Worm (Caenorhabditis elegans) whole organism, L1 larva: ENCODE results near the gene T16A1.2.

ENCODE experiments used
- F16B12.6 ChIP-seq: fragments of 150-350 bp; optimal IDR thresholded peaks from 2 replicates; lab custom pipeline; 2014; ENCODE audit warnings: missing biosample characterization, missing genetic modification characterization
- aha-1 ChIP-seq: fragments of 150-350 bp; optimal IDR thresholded peaks from 2 replicates; lab custom pipeline; 2014; ENCODE audit warnings: missing biosample characterization, missing genetic modification characterization
- alr-1 ChIP-seq: fragments of 200-800 bp; sonication (Bioruptor generic); optimal IDR thresholded peaks from 2 replicates; lab custom pipeline; 2018; ENCODE audit warnings: borderline replicate concordance, mild to moderate bottlenecking, missing genetic modification characterization, missing compliant biosample characterization
- aly-2 ChIP-seq: fragments of 150-350 bp; optimal IDR thresholded peaks from 2 replicates; lab custom pipeline; 2014; ENCODE audit warnings: missing biosample characterization, missing genetic modification characterization
- ama-1 ChIP-seq: fragments of 150-350 bp; optimal IDR thresholded peaks from 2 replicates; lab custom pipeline; 2014
- ceh-82 ChIP-seq, 3 experiments: fragments of 150-350 bp in 1 of 3; sonication (generic microtip) in 2 of 3; optimal IDR thresholded peaks; 2 replicates each; lab custom pipeline; 2014 to 2017; ENCODE audit warnings: missing biosample characterization in 3 of 3, missing genetic modification characterization in 3 of 3
- ces-1 ChIP-seq: fragments of 150-350 bp; optimal IDR thresholded peaks from 2 replicates; lab custom pipeline; 2014; ENCODE audit warnings: missing biosample characterization, missing genetic modification reagents, missing genetic modification characterization
- efl-1 ChIP-seq, 4 experiments: fragments of 150-350 bp; optimal IDR thresholded peaks in 3 of 4; peaks in 1 of 4; 1 replicate in 1 of 4; 2 replicates in 3 of 4; lab custom pipeline; 2014; ENCODE audit warnings: missing biosample characterization in 2 of 4, missing genetic modification characterization in 2 of 4, missing genetic modification reagents in 2 of 4
- elt-2 ChIP-seq: sonication (generic microtip); optimal IDR thresholded peaks from 2 replicates; lab custom pipeline; 2016; ENCODE audit warnings: missing genetic modification characterization, mild to moderate bottlenecking, inconsistent platforms, missing compliant biosample characterization, missing genetic modification reagents
- elt-3 ChIP-seq, 6 experiments: fragments of 150-350 bp in 1 of 6; sonication (generic microtip); optimal IDR thresholded peaks; 2 replicates each; lab custom pipeline; 2017 to 2018; ENCODE audit warnings: missing biosample characterization in 6 of 6, missing genetic modification characterization in 6 of 6, inconsistent platforms in 1 of 6
- ets-5 ChIP-seq: fragments of 200-800 bp; sonication (Bioruptor generic); IDR thresholded peaks from 2 replicates; pipeline ENCODE4 v1.3.6; 2022; ENCODE audit warnings: missing genetic modification characterization, missing compliant biosample characterization
- fkh-10 ChIP-seq: sonication (generic microtip); optimal IDR thresholded peaks from 2 replicates; lab custom pipeline; 2017; ENCODE audit warnings: missing biosample characterization, missing genetic modification reagents, missing genetic modification characterization
- fkh-8 ChIP-seq: sonication (generic microtip); optimal IDR thresholded peaks from 2 replicates; lab custom pipeline; 2016; ENCODE audit warnings: mild to moderate bottlenecking, missing genetic modification characterization, missing compliant biosample characterization
- fos-1 ChIP-seq: fragments of 150-350 bp; optimal IDR thresholded peaks from 2 replicates; lab custom pipeline; 2014; ENCODE audit warnings: missing biosample characterization, missing genetic modification characterization
- grh-1 ChIP-seq: fragments of 200-800 bp; sonication (Bioruptor generic); IDR thresholded peaks from 2 replicates; pipeline ENCODE4 v1.3.6; 2022; ENCODE audit warnings: missing genetic modification reagents, missing genetic modification characterization, missing compliant biosample characterization
- lin-13 ChIP-seq: fragments of 150-350 bp; optimal IDR thresholded peaks from 2 replicates; lab custom pipeline; 2014; ENCODE audit warnings: missing biosample characterization, missing genetic modification reagents, missing genetic modification characterization
- lin-35 ChIP-seq, 2 experiments: fragments of 150-350 bp; optimal IDR thresholded peaks; 2 replicates each; lab custom pipeline; 2014; ENCODE audit warnings: missing biosample characterization in 2 of 2, missing genetic modification characterization in 2 of 2, missing genetic modification reagents in 2 of 2
- lir-3 ChIP-seq: sonication (generic microtip); optimal IDR thresholded peaks from 2 replicates; lab custom pipeline; 2016; ENCODE audit warnings: mild to moderate bottlenecking, missing genetic modification characterization, moderate library complexity, missing compliant biosample characterization; ENCODE audit not compliant: poor library complexity
- nhr-11 ChIP-seq: fragments of 150-350 bp; optimal IDR thresholded peaks from 2 replicates; lab custom pipeline; 2014; ENCODE audit warnings: missing biosample characterization, missing genetic modification characterization
- nhr-12 ChIP-seq: sonication (generic microtip); optimal IDR thresholded peaks from 2 replicates; lab custom pipeline; 2017; ENCODE audit warnings: missing biosample characterization, missing genetic modification characterization
- nhr-19 ChIP-seq: fragments of 200-800 bp; sonication (Bioruptor generic); conservative IDR thresholded peaks from 2 replicates; pipeline ENCODE4 v1.3.6; 2022; ENCODE audit warnings: missing genetic modification characterization, missing compliant biosample characterization
- nhr-237 ChIP-seq: fragments of 150-350 bp; optimal IDR thresholded peaks from 2 replicates; lab custom pipeline; 2014; ENCODE audit warnings: missing biosample characterization, missing genetic modification characterization
- nhr-47 ChIP-seq: sonication (generic microtip); optimal IDR thresholded peaks from 2 replicates; lab custom pipeline; 2016; ENCODE audit warnings: mild to moderate bottlenecking, missing genetic modification characterization, moderate library complexity, missing compliant biosample characterization
- nhr-71 ChIP-seq: sonication (generic microtip); optimal IDR thresholded peaks from 2 replicates; lab custom pipeline; 2016; ENCODE audit warnings: mild to moderate bottlenecking, missing genetic modification characterization, moderate library complexity, missing compliant biosample characterization
- nhr-76 ChIP-seq: sonication (generic microtip); optimal IDR thresholded peaks from 2 replicates; lab custom pipeline; 2017; ENCODE audit warnings: missing biosample characterization, missing genetic modification characterization
- nhr-84 ChIP-seq: sonication (generic microtip); optimal IDR thresholded peaks from 2 replicates; lab custom pipeline; 2017; ENCODE audit warnings: missing biosample characterization, missing genetic modification characterization
- nhr-90 ChIP-seq: sonication (generic microtip); optimal IDR thresholded peaks from 2 replicates; lab custom pipeline; 2016; ENCODE audit warnings: mild to moderate bottlenecking, missing genetic modification characterization, missing compliant biosample characterization; ENCODE audit not compliant: poor library complexity
- pqm-1 ChIP-seq: sonication (generic microtip); optimal IDR thresholded peaks from 3 replicates; lab custom pipeline; 2017; ENCODE audit warnings: missing biosample characterization, missing genetic modification characterization
- rnt-1 ChIP-seq: sonication (generic microtip); optimal IDR thresholded peaks from 2 replicates; lab custom pipeline; 2016; ENCODE audit warnings: mild to moderate bottlenecking, missing genetic modification characterization, moderate library complexity, missing compliant biosample characterization
- snu-23 ChIP-seq: sonication (generic microtip); optimal IDR thresholded peaks from 2 replicates; lab custom pipeline; 2016; ENCODE audit warnings: missing genetic modification characterization, missing compliant biosample characterization
- sox-4 ChIP-seq: sonication (generic microtip); optimal IDR thresholded peaks from 2 replicates; lab custom pipeline; 2016; ENCODE audit warnings: missing genetic modification characterization, missing compliant biosample characterization
- sptf-1 ChIP-seq: fragments of 150-350 bp; optimal IDR thresholded peaks from 2 replicates; lab custom pipeline; 2014; ENCODE audit warnings: missing biosample characterization, missing genetic modification characterization
- sup-37 ChIP-seq: fragments of 200-800 bp; sonication (Bioruptor generic); optimal IDR thresholded peaks from 2 replicates; lab custom pipeline; 2018; ENCODE audit warnings: mild to moderate bottlenecking, missing genetic modification characterization, missing compliant biosample characterization
- swsn-7 ChIP-seq: sonication (generic microtip); optimal IDR thresholded peaks from 2 replicates; lab custom pipeline; 2016; ENCODE audit warnings: missing genetic modification characterization, missing compliant biosample characterization
- tlp-1 ChIP-seq: fragments of 150-350 bp; optimal IDR thresholded peaks from 2 replicates; lab custom pipeline; 2014; ENCODE audit warnings: missing biosample characterization, missing genetic modification characterization
- unc-130 ChIP-seq: fragments of 150-350 bp; optimal IDR thresholded peaks from 2 replicates; lab custom pipeline; 2017; ENCODE audit warnings: missing biosample characterization, missing genetic modification characterization, inconsistent platforms
- unc-62 ChIP-seq: fragments of 150-350 bp; optimal IDR thresholded peaks from 2 replicates; lab custom pipeline; 2014; ENCODE audit warnings: missing biosample characterization, missing genetic modification reagents, missing genetic modification characterization
- unc-86 ChIP-seq: sonication (generic microtip); optimal IDR thresholded peaks from 2 replicates; lab custom pipeline; 2016; ENCODE audit warnings: missing genetic modification characterization, missing compliant biosample characterization
- vab-15 ChIP-seq: sonication (generic microtip); optimal IDR thresholded peaks from 2 replicates; lab custom pipeline; 2017; ENCODE audit warnings: missing genotype, mild to moderate bottlenecking, missing genetic modification characterization, missing compliant biosample characterization
- xbp-1 ChIP-seq: sonication (generic microtip); optimal IDR thresholded peaks from 2 replicates; lab custom pipeline; 2016; ENCODE audit warnings: missing genetic modification characterization, missing compliant biosample characterization
- zag-1 ChIP-seq: fragments of 150-350 bp; optimal IDR thresholded peaks from 2 replicates; lab custom pipeline; 2014; ENCODE audit warnings: missing biosample characterization, missing genetic modification characterization
- zip-4 ChIP-seq: fragments of 200-800 bp; sonication (Bioruptor generic); optimal IDR thresholded peaks from 2 replicates; lab custom pipeline; 2018; ENCODE audit warnings: mild to moderate bottlenecking, missing genetic modification characterization, moderate library complexity, missing compliant biosample characterization

T16A1.2 gene

ce11 chrII:2116794-2117193 is 21.4 kb downstream of the T16A1.2 start, which contains the start of gene srh-195:
srh-195 (minus strand) TSS chrII:2116894.
- TF ChIP-seq rnt-1, result no peak
- no peak for TF ChIP-seq unc-86
- TF ChIP-seq aha-1 (tag; lab: Kevin White, UChicago), result no peak
- TF ChIP-seq lin-13 (GFP tag; lab: Kevin White, UChicago), result no peak
- TF ChIP-seq F16B12.6 (tag; lab: Kevin White, UChicago), result no peak
- no peak for TF ChIP-seq unc-130
- no peak for TF ChIP-seq alr-1 (tag; lab: Kevin White, UChicago)
- TF ChIP-seq pqm-1 (tag; lab: Kevin White, UChicago), result no peak
- no peak for TF ChIP-seq elt-3 (tag; optimal IDR thresholded peaks at IDR 0.05; lab: Kevin White, UChicago)
- TF ChIP-seq fkh-10 (GFP tag; lab: Kevin White, UChicago), result no peak
- TF ChIP-seq nhr-11 (tag; lab: Kevin White, UChicago), result no peak
- no peak for TF ChIP-seq ces-1 (GFP tag; lab: Kevin White, UChicago)
- TF ChIP-seq nhr-76, result no peak
- no peak for TF ChIP-seq unc-62
- no peak for TF ChIP-seq nhr-237 (tag; lab: Kevin White, UChicago)
- no peak for TF ChIP-seq nhr-84 (tag; lab: Kevin White, UChicago)
- TF ChIP-seq, all 84 proteins: peak for 0

DNA sequence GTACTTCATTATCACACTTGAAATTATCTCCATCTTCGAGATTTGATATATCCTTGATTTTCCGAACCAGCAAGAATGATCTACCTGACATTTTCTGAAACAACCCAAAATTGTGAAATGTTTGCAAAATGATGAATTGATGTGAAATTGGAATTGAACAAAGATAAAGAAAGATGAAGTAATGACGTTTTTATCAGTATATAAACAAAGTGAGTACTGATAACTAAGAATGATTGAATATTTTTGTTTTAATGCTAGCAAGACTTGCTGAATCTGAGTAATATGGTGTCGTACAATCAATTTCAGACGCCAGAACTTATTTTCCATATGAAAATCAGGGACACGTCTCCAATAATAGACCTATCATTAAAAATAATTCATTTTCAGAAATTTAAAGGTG is 26.7 kb downstream of the T16A1.2 start, which contains the start of gene math-37:
math-37 (minus strand) TSS at position 101 of the 400 bp plus-strand sequence.
- TF ChIP-seq elt-2 (tag; lab: Kevin White, UChicago), result peak; percentile 32
- no peak for TF ChIP-seq nhr-12 (tag; lab: Kevin White, UChicago)
- no peak for TF ChIP-seq nhr-90
- TF ChIP-seq efl-1 (optimal IDR thresholded peaks at IDR 0.05; lab: Kevin White, UChicago), result no peak
- TF ChIP-seq efl-1 (GFP tag; optimal IDR thresholded peaks at IDR 0.05 in 1 of 2; lab: Kevin White, UChicago), result peak in 1 of 2 experiments; percentile 42
- no peak for TF ChIP-seq sox-4 (tag; lab: Kevin White, UChicago)
- no peak for TF ChIP-seq lin-35 (GFP tag; optimal IDR thresholded peaks at IDR 0.05; lab: Kevin White, UChicago)
- TF ChIP-seq nhr-19, result no peak
- TF ChIP-seq zag-1 (tag; lab: Kevin White, UChicago), result no peak
- no peak for TF ChIP-seq rnt-1
- no peak for TF ChIP-seq tlp-1 (tag; lab: Kevin White, UChicago)
- no peak for TF ChIP-seq aly-2 (tag; lab: Kevin White, UChicago)
- no peak for TF ChIP-seq fkh-10 (GFP tag; lab: Kevin White, UChicago)
- TF ChIP-seq aha-1 (tag; lab: Kevin White, UChicago), result no peak
- TF ChIP-seq vab-15 (tag; lab: Kevin White, UChicago), result no peak
- TF ChIP-seq fkh-8 (tag; lab: Kevin White, UChicago), result no peak

DNA sequence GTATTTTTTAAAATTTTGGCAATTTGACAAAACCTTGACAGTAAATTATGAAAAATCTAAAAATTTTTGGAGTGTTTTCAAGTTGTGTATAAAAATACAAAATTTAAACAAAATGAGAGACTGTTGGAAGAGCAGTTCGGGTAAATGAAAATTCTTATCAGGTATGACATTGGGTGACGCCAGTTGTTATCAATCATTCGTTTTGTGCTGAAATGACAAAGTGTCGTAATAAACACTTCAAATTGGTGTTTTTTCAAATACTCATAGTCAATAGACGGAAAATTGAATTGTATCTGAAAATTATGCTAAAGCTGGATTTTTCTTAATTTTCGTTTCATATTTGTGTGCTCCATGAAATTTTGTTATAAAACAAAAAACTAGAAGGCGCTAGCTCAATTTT is 27.4 kb downstream of the T16A1.2 start:
- TF ChIP-seq elt-2 (tag; lab: Kevin White, UChicago), result peak; percentile 39
- TF ChIP-seq efl-1 (optimal IDR thresholded peaks at IDR 0.05; lab: Kevin White, UChicago), result no peak
- TF ChIP-seq efl-1 (GFP tag; optimal IDR thresholded peaks at IDR 0.05 in 1 of 2; lab: Kevin White, UChicago), result no peak

DNA sequence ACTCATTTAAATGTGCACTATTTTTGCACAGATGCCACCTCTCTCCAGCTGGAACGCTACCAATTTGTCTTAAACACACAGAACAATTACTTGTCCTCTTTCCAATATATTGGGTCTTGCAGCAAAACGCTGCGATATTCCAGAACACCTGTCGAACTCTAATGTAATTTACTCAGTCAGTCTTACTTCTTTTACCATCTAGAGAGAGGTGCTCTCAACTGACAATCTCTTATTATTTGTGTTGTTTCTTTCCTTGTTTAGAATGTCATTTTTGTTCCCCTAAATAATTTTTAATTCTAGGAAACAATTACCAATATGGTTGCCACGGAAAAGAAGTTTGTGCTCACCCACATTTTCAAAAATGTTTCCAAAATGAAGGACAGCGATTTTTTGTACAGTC is 35.4 kb downstream of the T16A1.2 start, which contains the start of gene sdz-28:
sdz-28 (plus strand) TSS at position 301 of the 400 bp plus-strand sequence.
- TF ChIP-seq lir-3 (tag; lab: Kevin White, UChicago), result no peak
- TF ChIP-seq nhr-71 (tag; lab: Kevin White, UChicago), result no peak
- TF ChIP-seq grh-1 (GFP tag; lab: Robert Waterston, UW), result no peak
- TF ChIP-seq elt-3 (tag; optimal IDR thresholded peaks at IDR 0.05; lab: Kevin White, UChicago), result no peak
- TF ChIP-seq zip-4 (GFP tag; lab: Kevin White, UChicago), result no peak
- no peak for TF ChIP-seq fos-1
- no peak for TF ChIP-seq nhr-12 (tag; lab: Kevin White, UChicago)
- TF ChIP-seq ama-1 (lab: Kevin White, UChicago), result no peak
- TF ChIP-seq efl-1 (optimal IDR thresholded peaks at IDR 0.05; lab: Kevin White, UChicago), result no peak
- no peak for TF ChIP-seq efl-1 (GFP tag; optimal IDR thresholded peaks at IDR 0.05 in 1 of 2; lab: Kevin White, UChicago)
- TF ChIP-seq sptf-1, result no peak
- TF ChIP-seq swsn-7, result no peak
- TF ChIP-seq snu-23 (GFP tag; lab: Kevin White, UChicago), result no peak
- no peak for TF ChIP-seq ceh-82 (tag; optimal IDR thresholded peaks at IDR 0.05; lab: Kevin White, UChicago)
- no peak for TF ChIP-seq ets-5
- TF ChIP-seq sup-37, result no peak
- no peak for TF ChIP-seq nhr-47 (tag; lab: Kevin White, UChicago)
- no peak for TF ChIP-seq alr-1 (tag; lab: Kevin White, UChicago)
- TF ChIP-seq unc-62, result no peak
- TF ChIP-seq xbp-1, result no peak
